Worm (Caenorhabditis elegans): ENCODE measurements around the gene C44B7.7.

- TF ChIP-seq fkh-10 (GFP tag; optimal IDR thresholded peaks at IDR 0.05) (no peak), madf-2 (tag; optimal IDR thresholded peaks at IDR 0.05) (no peak), che-1 (tag; optimal IDR thresholded peaks at IDR 0.05) (no peak), pag-3 (tag; optimal IDR thresholded peaks at IDR 0.05; ENCODE audit: borderline replicate concordance) (no peak), ets-4 (tag; optimal IDR thresholded peaks at IDR 0.05) (no peak), ama-1 (optimal IDR thresholded peaks at IDR 0.05) (no peak), ceh-2 (tag; optimal IDR thresholded peaks at IDR 0.05) (no peak), K09A11.1 (tag; optimal IDR thresholded peaks at IDR 0.05; ENCODE audit: insufficient read depth) (no peak), ahr-1 (tag; optimal IDR thresholded peaks at IDR 0.05) (no peak), pha-4 (tag; optimal IDR thresholded peaks at IDR 0.05) (no peak), hlh-30 (tag; optimal IDR thresholded peaks at IDR 0.05; ENCODE audit: insufficient read depth) (no peak), F13H6.1 (tag; optimal IDR thresholded peaks at IDR 0.05) (no peak), C08G9.2 (tag; optimal IDR thresholded peaks at IDR 0.05) (no peak), tbx-7 (tag; optimal IDR thresholded peaks at IDR 0.05) (no peak)
Measured at ce11 chrII:6843211-6843610, 36.8 kb downstream of the C44B7.7 start.
